Worm (Caenorhabditis elegans): Measurements from ENCODE around the gene Y46E12A.3.

DNA sequence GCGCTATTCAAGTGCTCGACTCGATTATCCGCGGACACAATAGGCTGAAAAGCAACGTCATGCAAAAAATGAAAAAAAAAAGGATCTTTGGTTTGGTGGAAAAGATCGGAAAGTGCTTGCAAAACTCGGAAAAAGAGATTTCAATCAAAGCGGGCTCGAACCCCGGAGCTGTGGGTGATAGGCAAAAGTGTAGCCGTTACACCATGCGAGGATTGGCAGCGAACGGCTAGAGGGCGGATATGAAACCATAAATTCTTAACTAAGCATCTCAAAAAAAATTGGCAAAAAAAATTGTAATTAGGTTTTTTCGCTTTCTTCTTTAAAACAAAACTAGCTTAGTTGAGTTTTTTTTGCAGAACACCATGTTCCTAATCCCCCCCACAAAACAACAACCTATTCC lies 10.3 kb downstream of the Y46E12A.3 start:
- TF ChIP-seq sptf-2 (GFP tag; optimal IDR thresholded peaks at IDR 0.05) = no peak
- TF ChIP-seq let-607 (tag; optimal IDR thresholded peaks at IDR 0.05) = no peak
- no peak for TF ChIP-seq madf-3 (GFP tag; IDR thresholded peaks at IDR 0.05)
- peak; percentile 72 for TF ChIP-seq rpc-1 (optimal IDR thresholded peaks at IDR 0.05)
- peak; percentile 90 for TF ChIP-seq rpc-1 (tag; optimal IDR thresholded peaks at IDR 0.05)
- TF ChIP-seq hsf-1 (GFP tag; IDR thresholded peaks at IDR 0.05) = no peak
- TF ChIP-seq madf-10 (tag; optimal IDR thresholded peaks at IDR 0.05) = no peak
- TF ChIP-seq ceh-27 (GFP tag; optimal IDR thresholded peaks at IDR 0.05) = no peak
